Worm (Caenorhabditis elegans) whole organism, L1 larva: ENCODE measurements around the gene F38E9.4.

ENCODE experiments used
- C04F5.9 ChIP-seq: sonication (generic microtip); optimal IDR thresholded peaks from 2 replicates; lab custom pipeline; 2016; ENCODE audit warnings: missing genetic modification characterization, missing compliant biosample characterization
- C16A3.4 ChIP-seq: fragments of 150-350 bp; optimal IDR thresholded peaks from 2 replicates; lab custom pipeline; 2014; ENCODE audit warnings: missing biosample characterization, missing genetic modification characterization
- C34B4.2 ChIP-seq: sonication (generic microtip); optimal IDR thresholded peaks from 2 replicates; lab custom pipeline; 2017; ENCODE audit warnings: mild to moderate bottlenecking, missing genetic modification characterization, missing compliant biosample characterization
- alr-1 ChIP-seq: fragments of 200-800 bp; sonication (Bioruptor generic); optimal IDR thresholded peaks from 2 replicates; lab custom pipeline; 2018; ENCODE audit warnings: borderline replicate concordance, mild to moderate bottlenecking, missing genetic modification characterization, missing compliant biosample characterization
- blmp-1 ChIP-seq: fragments of 150-350 bp; optimal IDR thresholded peaks from 2 replicates; lab custom pipeline; 2014; ENCODE audit warnings: missing biosample characterization, missing genetic modification characterization
- ceh-8 ChIP-seq: fragments of 200-800 bp; sonication (Bioruptor generic); optimal IDR thresholded peaks from 2 replicates; lab custom pipeline; 2018; ENCODE audit warnings: mild to moderate bottlenecking, missing genetic modification characterization, moderate library complexity, missing compliant biosample characterization
- ceh-82 ChIP-seq, 3 experiments: fragments of 150-350 bp in 1 of 3; sonication (generic microtip) in 2 of 3; optimal IDR thresholded peaks; 2 replicates each; lab custom pipeline; 2014 to 2017; ENCODE audit warnings: missing biosample characterization in 3 of 3, missing genetic modification characterization in 3 of 3
- ceh-90 ChIP-seq: sonication (generic microtip); optimal IDR thresholded peaks from 2 replicates; lab custom pipeline; 2016; ENCODE audit warnings: missing genetic modification characterization, missing compliant biosample characterization
- ces-1 ChIP-seq: fragments of 150-350 bp; optimal IDR thresholded peaks from 2 replicates; lab custom pipeline; 2014; ENCODE audit warnings: missing biosample characterization, missing genetic modification reagents, missing genetic modification characterization
- dpl-1 ChIP-seq, 3 experiments: fragments of 150-350 bp in 2 of 3; sonication (generic microtip) in 1 of 3; optimal IDR thresholded peaks; 2 replicates each; lab custom pipeline; 2014 to 2017; ENCODE audit warnings: missing biosample characterization in 3 of 3, missing genetic modification characterization in 3 of 3, missing genetic modification reagents in 3 of 3
- egl-27 ChIP-seq, 2 experiments: fragments of 150-350 bp in 1 of 2; sonication (generic microtip); optimal IDR thresholded peaks; 3 replicates each; lab custom pipeline; 2017 to 2018; ENCODE audit warnings: missing biosample characterization in 2 of 2, missing genetic modification characterization in 2 of 2, missing genetic modification reagents in 2 of 2
- fkh-10 ChIP-seq: sonication (generic microtip); optimal IDR thresholded peaks from 2 replicates; lab custom pipeline; 2017; ENCODE audit warnings: missing biosample characterization, missing genetic modification reagents, missing genetic modification characterization
- fkh-4 ChIP-seq: sonication (generic microtip); optimal IDR thresholded peaks from 2 replicates; lab custom pipeline; 2016; ENCODE audit warnings: missing compliant biosample characterization, missing genetic modification characterization, borderline replicate concordance
- grh-1 ChIP-seq: fragments of 200-800 bp; sonication (Bioruptor generic); IDR thresholded peaks from 2 replicates; pipeline ENCODE4 v1.3.6; 2022; ENCODE audit warnings: missing genetic modification reagents, missing genetic modification characterization, missing compliant biosample characterization
- hlh-17 ChIP-seq: fragments of 200-800 bp; sonication (Bioruptor generic); optimal IDR thresholded peaks from 2 replicates; lab custom pipeline; 2018; ENCODE audit warnings: missing genetic modification characterization, mild to moderate bottlenecking, missing compliant biosample characterization, moderate library complexity, borderline replicate concordance
- hpl-2 ChIP-seq: fragments of 150-350 bp; optimal IDR thresholded peaks from 2 replicates; lab custom pipeline; 2014; ENCODE audit warnings: missing biosample characterization, missing genetic modification reagents, missing genetic modification characterization
- irx-1 ChIP-seq: sonication (generic microtip); optimal IDR thresholded peaks from 2 replicates; lab custom pipeline; 2016; ENCODE audit warnings: missing genetic modification characterization, missing compliant biosample characterization
- isw-1 ChIP-seq: fragments of 200-800 bp; sonication (Bioruptor generic); IDR thresholded peaks from 2 replicates; pipeline ENCODE4 v1.3.6; 2022; ENCODE audit warnings: missing genetic modification characterization, missing compliant biosample characterization
- jun-1 ChIP-seq: fragments of 150-350 bp; optimal IDR thresholded peaks from 2 replicates; lab custom pipeline; 2014; ENCODE audit warnings: missing biosample characterization, missing genetic modification reagents, missing genetic modification characterization
- lin-13 ChIP-seq: fragments of 150-350 bp; optimal IDR thresholded peaks from 2 replicates; lab custom pipeline; 2014; ENCODE audit warnings: missing biosample characterization, missing genetic modification reagents, missing genetic modification characterization
- lin-15B ChIP-seq: fragments of 150-350 bp; sonication (generic microtip); optimal IDR thresholded peaks from 3 replicates; lab custom pipeline; 2014; ENCODE audit warnings: missing biosample characterization, missing genetic modification characterization
- lin-35 ChIP-seq, 2 experiments: fragments of 150-350 bp; optimal IDR thresholded peaks; 2 replicates each; lab custom pipeline; 2014; ENCODE audit warnings: missing biosample characterization in 2 of 2, missing genetic modification characterization in 2 of 2, missing genetic modification reagents in 2 of 2
- lir-3 ChIP-seq: sonication (generic microtip); optimal IDR thresholded peaks from 2 replicates; lab custom pipeline; 2016; ENCODE audit warnings: mild to moderate bottlenecking, missing genetic modification characterization, moderate library complexity, missing compliant biosample characterization; ENCODE audit not compliant: poor library complexity
- mdl-1 ChIP-seq, 2 experiments: fragments of 150-350 bp; optimal IDR thresholded peaks; 2 replicates each; lab custom pipeline; 2014 to 2017; ENCODE audit warnings: missing biosample characterization in 2 of 2, missing genetic modification characterization in 2 of 2, inconsistent platforms in 1 of 2
- nhr-11 ChIP-seq: fragments of 150-350 bp; optimal IDR thresholded peaks from 2 replicates; lab custom pipeline; 2014; ENCODE audit warnings: missing biosample characterization, missing genetic modification characterization
- nhr-19 ChIP-seq: fragments of 200-800 bp; sonication (Bioruptor generic); conservative IDR thresholded peaks from 2 replicates; pipeline ENCODE4 v1.3.6; 2022; ENCODE audit warnings: missing genetic modification characterization, missing compliant biosample characterization
- nhr-28 ChIP-seq: fragments of 150-350 bp; optimal IDR thresholded peaks from 2 replicates; lab custom pipeline; 2014; ENCODE audit warnings: missing biosample characterization, missing genetic modification characterization
- nhr-76 ChIP-seq: sonication (generic microtip); optimal IDR thresholded peaks from 2 replicates; lab custom pipeline; 2017; ENCODE audit warnings: missing biosample characterization, missing genetic modification characterization
- nhr-77 ChIP-seq: fragments of 150-350 bp; optimal IDR thresholded peaks from 2 replicates; lab custom pipeline; 2014; ENCODE audit warnings: missing biosample characterization, missing genetic modification characterization
- nhr-90 ChIP-seq: sonication (generic microtip); optimal IDR thresholded peaks from 2 replicates; lab custom pipeline; 2016; ENCODE audit warnings: mild to moderate bottlenecking, missing genetic modification characterization, missing compliant biosample characterization; ENCODE audit not compliant: poor library complexity
- pqm-1 ChIP-seq: sonication (generic microtip); optimal IDR thresholded peaks from 3 replicates; lab custom pipeline; 2017; ENCODE audit warnings: missing biosample characterization, missing genetic modification characterization
- snpc-4 ChIP-seq: fragments of 150-350 bp; optimal IDR thresholded peaks from 2 replicates; lab custom pipeline; 2014; ENCODE audit warnings: missing biosample characterization, missing genetic modification characterization
- sup-37 ChIP-seq: fragments of 200-800 bp; sonication (Bioruptor generic); optimal IDR thresholded peaks from 2 replicates; lab custom pipeline; 2018; ENCODE audit warnings: mild to moderate bottlenecking, missing genetic modification characterization, missing compliant biosample characterization
- swsn-7 ChIP-seq: sonication (generic microtip); optimal IDR thresholded peaks from 2 replicates; lab custom pipeline; 2016; ENCODE audit warnings: missing genetic modification characterization, missing compliant biosample characterization
- tbx-2 ChIP-seq: sonication (generic microtip); optimal IDR thresholded peaks from 2 replicates; lab custom pipeline; 2016; ENCODE audit warnings: missing genetic modification characterization, missing compliant biosample characterization
- tlp-1 ChIP-seq: fragments of 150-350 bp; optimal IDR thresholded peaks from 2 replicates; lab custom pipeline; 2014; ENCODE audit warnings: missing biosample characterization, missing genetic modification characterization
- unc-130 ChIP-seq: fragments of 150-350 bp; optimal IDR thresholded peaks from 2 replicates; lab custom pipeline; 2017; ENCODE audit warnings: missing biosample characterization, missing genetic modification characterization, inconsistent platforms
- unc-30 ChIP-seq: sonication (generic microtip); optimal IDR thresholded peaks from 2 replicates; lab custom pipeline; 2017; ENCODE audit warnings: missing biosample characterization, missing genetic modification characterization
- vab-15 ChIP-seq: sonication (generic microtip); optimal IDR thresholded peaks from 2 replicates; lab custom pipeline; 2017; ENCODE audit warnings: missing genotype, mild to moderate bottlenecking, missing genetic modification characterization, missing compliant biosample characterization
- xbp-1 ChIP-seq: sonication (generic microtip); optimal IDR thresholded peaks from 2 replicates; lab custom pipeline; 2016; ENCODE audit warnings: missing genetic modification characterization, missing compliant biosample characterization
- zag-1 ChIP-seq: fragments of 150-350 bp; optimal IDR thresholded peaks from 2 replicates; lab custom pipeline; 2014; ENCODE audit warnings: missing biosample characterization, missing genetic modification characterization
- zip-4 ChIP-seq: fragments of 200-800 bp; sonication (Bioruptor generic); optimal IDR thresholded peaks from 2 replicates; lab custom pipeline; 2018; ENCODE audit warnings: mild to moderate bottlenecking, missing genetic modification characterization, moderate library complexity, missing compliant biosample characterization

F38E9.4 gene

ce11 chrX:16445793-16446248 lies 5.9 kb upstream of the F38E9.4 start, which contains the start of gene twf-2 (continued):
- TF ChIP-seq isw-1 (GFP tag; lab: Robert Waterston, UW) (peak; percentile 46), fkh-10 (GFP tag; lab: Kevin White, UChicago) (peak; percentile 66), alr-1 (tag; lab: Kevin White, UChicago) (no peak), ceh-90 (tag; lab: Kevin White, UChicago) (no peak), nhr-77 (tag; lab: Kevin White, UChicago) (peak; percentile 38), grh-1 (GFP tag; lab: Robert Waterston, UW) (peak; percentile 11; the same call in 1 of the 2 replicates), tlp-1 (tag; lab: Kevin White, UChicago) (no peak), ces-1 (no peak), mdl-1 (tag; optimal IDR thresholded peaks at IDR 0.05; lab: Kevin White, UChicago) (peak; percentile 14 to 91), egl-27 (tag; optimal IDR thresholded peaks at IDR 0.05; lab: Kevin White, UChicago) (peak in 1 of 2 experiments; percentile 64), snpc-4 (tag; lab: Kevin White, UChicago) (peak; percentile 55), pqm-1 (tag; lab: Kevin White, UChicago) (no peak), unc-130 (tag; lab: Kevin White, UChicago) (peak; percentile 42), zag-1 (tag; lab: Kevin White, UChicago) (no peak), jun-1 (tag; lab: Kevin White, UChicago) (peak; percentile 69), blmp-1 (peak; percentile 74), nhr-11 (tag; lab: Kevin White, UChicago) (no peak), ceh-8 (GFP tag; lab: Kevin White, UChicago) (peak; percentile 45), lin-35 (GFP tag; optimal IDR thresholded peaks at IDR 0.05; lab: Kevin White, UChicago) (peak; percentile 24 to 61), tbx-2 (peak; percentile 74), hlh-17 (GFP tag; lab: Kevin White, UChicago) (no peak), nhr-90 (tag; lab: Kevin White, UChicago) (peak; percentile 40), nhr-19 (GFP tag; lab: Robert Waterston, UW) (peak; percentile 69), C34B4.2 (no peak), sup-37 (GFP tag; lab: Kevin White, UChicago) (no peak), nhr-76 (no peak), swsn-7 (tag; lab: Kevin White, UChicago) (peak; percentile 80), lir-3 (tag; lab: Kevin White, UChicago) (peak; percentile 63), lin-15B (no peak), nhr-28 (tag; lab: Kevin White, UChicago) (no peak), hpl-2 (GFP tag; lab: Kevin White, UChicago) (no peak)
- TF ChIP-seq, all 84 proteins: peak for 42

- TF ChIP-seq zip-4 (GFP tag; lab: Kevin White, UChicago) (no peak), nhr-76 (no peak)
Observed at ce11 chrX:16447116-16447515, 4.6 kb upstream of the F38E9.4 start.

- TF ChIP-seq fkh-4 (tag; lab: Kevin White, UChicago) (no peak), irx-1 (tag; lab: Kevin White, UChicago) (no peak), mdl-1 (tag; optimal IDR thresholded peaks at IDR 0.05; lab: Kevin White, UChicago) (no peak), nhr-19 (GFP tag; lab: Robert Waterston, UW) (no peak), C16A3.4 (no peak), dpl-1 (GFP tag; optimal IDR thresholded peaks at IDR 0.05; lab: Kevin White, UChicago) (no peak), ceh-82 (tag; optimal IDR thresholded peaks at IDR 0.05; lab: Kevin White, UChicago) (no peak), lin-35 (GFP tag; optimal IDR thresholded peaks at IDR 0.05; lab: Kevin White, UChicago) (no peak), lin-13 (GFP tag; lab: Kevin White, UChicago) (no peak), unc-30 (tag; lab: Kevin White, UChicago) (no peak), isw-1 (GFP tag; lab: Robert Waterston, UW) (no peak), vab-15 (no peak), nhr-90 (tag; lab: Kevin White, UChicago) (no peak), nhr-28 (tag; lab: Kevin White, UChicago) (no peak), C04F5.9 (tag; lab: Kevin White, UChicago) (no peak), xbp-1 (tag; lab: Kevin White, UChicago) (no peak)
Observed at ce11 chrX:16451124-16451523, 618 bp upstream of the F38E9.4 start.
